Worm (Caenorhabditis elegans): ENCODE data around the gene slc-25A29.

DNA sequence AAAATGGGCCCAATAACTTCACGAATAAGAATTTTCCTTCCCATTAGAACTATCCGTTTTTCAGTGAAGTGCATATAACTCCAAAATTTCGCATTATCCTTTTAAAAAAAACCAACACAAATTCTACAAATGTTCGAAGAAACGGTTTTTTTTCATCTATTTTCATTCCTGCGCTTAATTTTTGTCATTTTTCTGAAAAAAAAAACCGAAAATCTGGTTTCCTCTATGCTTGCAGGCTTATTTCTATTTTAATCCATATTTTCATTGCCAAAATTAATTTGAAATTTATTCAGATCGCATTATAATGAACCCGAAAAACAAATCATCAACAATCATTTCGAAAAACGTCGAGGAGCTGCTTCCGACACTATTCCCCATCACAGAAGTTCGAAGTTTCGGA lies 40.7 kb upstream of the slc-25A29 start, which contains the start of gene set-5:
- no peak for TF ChIP-seq rnt-1 (tag; optimal IDR thresholded peaks at IDR 0.05)
- TF ChIP-seq unc-130 (tag; optimal IDR thresholded peaks at IDR 0.05), result no peak

All from whole organism, L1 larva.